Fruit fly (Drosophila melanogaster): ENCODE results near the gene Smr.
A peak's percentile ranks its signal among the peaks of the same experiment; 100 is the strongest.

Smr gene

DNA sequence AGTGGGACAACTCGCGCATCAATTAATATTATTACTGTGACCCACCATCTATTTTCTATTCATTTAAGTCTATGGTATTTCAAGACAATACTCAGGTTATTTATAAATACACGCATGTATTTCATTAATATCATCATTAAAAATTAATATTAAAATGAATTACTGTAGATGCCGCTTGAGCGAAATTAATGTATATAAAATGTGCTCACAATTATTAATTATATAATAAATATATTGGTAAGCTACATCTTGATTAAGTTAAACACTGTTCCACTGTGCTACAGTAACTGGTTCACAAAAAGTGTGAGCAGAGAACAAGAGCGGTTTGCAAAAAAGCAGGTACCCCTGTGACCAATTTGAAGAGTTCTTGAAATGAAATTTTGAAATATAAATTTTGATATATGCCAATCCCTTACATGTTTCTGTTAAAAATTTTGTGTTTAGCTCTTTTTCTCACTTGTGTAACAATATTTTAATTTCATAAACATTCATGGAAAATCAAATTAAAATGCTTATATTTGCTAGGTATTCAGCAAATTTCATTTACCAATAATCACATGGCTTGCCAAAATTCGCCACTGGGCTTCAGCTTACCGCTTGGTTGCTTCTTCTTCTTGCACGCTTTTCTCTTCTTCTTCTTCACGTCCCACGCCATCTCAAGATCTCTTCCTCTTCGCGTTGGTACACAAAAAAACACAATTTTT lies 8.7 kb upstream of the Smr start (continued):
- TF ChIP-seq CG34376 (GFP tag; optimal IDR thresholded peaks at IDR 0.05), result peak; percentile 100
- peak; percentile 100 for TF ChIP-seq tio (GFP tag; optimal IDR thresholded peaks at IDR 0.05)
- no peak for TF ChIP-seq Trl (optimal IDR thresholded peaks at IDR 0.05)
- peak; percentile 100 for TF ChIP-seq Trl (GFP tag; optimal IDR thresholded peaks at IDR 0.05)
- TF ChIP-seq CG2199 (GFP tag; IDR thresholded peaks at IDR 0.05), result peak; percentile 98
- peak; percentile 99 for TF ChIP-seq jigr1 (GFP tag; IDR thresholded peaks at IDR 0.05)
- TF ChIP-seq wor (GFP tag; IDR thresholded peaks at IDR 0.05), result peak; percentile 100
- peak; percentile 98 for TF ChIP-seq CG10959 (GFP tag; IDR thresholded peaks at IDR 0.05)
- peak; percentile 100 for TF ChIP-seq Dek (tag; optimal IDR thresholded peaks at IDR 0.05)
- peak; percentile 100 for TF ChIP-seq CG9817 (tag; optimal IDR thresholded peaks at IDR 0.05)
- no peak for TF ChIP-seq prd (optimal IDR thresholded peaks at IDR 0.05)
- peak; percentile 99 for TF ChIP-seq prd (GFP tag; IDR thresholded peaks at IDR 0.05)
- TF ChIP-seq CG6654 (GFP tag; optimal IDR thresholded peaks at IDR 0.05), result peak; percentile 96
- no peak for TF ChIP-seq sc (optimal IDR thresholded peaks at IDR 0.05)
- TF ChIP-seq sc (GFP tag; optimal IDR thresholded peaks at IDR 0.05), result peak; percentile 100
- TF ChIP-seq CG42726 (GFP tag; IDR thresholded peaks at IDR 0.05; ENCODE audit: partially characterized antibody), result no peak
- TF ChIP-seq Nf-YC (tag; optimal IDR thresholded peaks at IDR 0.05), result peak; percentile 96
- TF ChIP-seq CG12219 (GFP tag; optimal IDR thresholded peaks at IDR 0.05), result peak; percentile 99
- peak; percentile 100 for TF ChIP-seq Fer1 (GFP tag; optimal IDR thresholded peaks at IDR 0.05)
- TF ChIP-seq CG7556 (GFP tag; optimal IDR thresholded peaks at IDR 0.05), result peak; percentile 100
- peak; percentile 57 for TF ChIP-seq Dp (GFP tag; optimal IDR thresholded peaks at IDR 0.05)
- no peak for TF ChIP-seq h (optimal IDR thresholded peaks at IDR 0.05)
- peak; percentile 97 for TF ChIP-seq trem (tag; optimal IDR thresholded peaks at IDR 0.05)
- TF ChIP-seq CG2116 (GFP tag; optimal IDR thresholded peaks at IDR 0.05), result peak; percentile 95
- TF ChIP-seq CG43689 (GFP tag; IDR thresholded peaks at IDR 0.05), result peak; percentile 100
- TF ChIP-seq CG1832 (GFP tag; optimal IDR thresholded peaks at IDR 0.05), result no peak
- TF ChIP-seq toy (GFP tag; IDR thresholded peaks at IDR 0.05), result peak; percentile 100
- peak; percentile 100 for TF ChIP-seq fu2 (GFP tag; optimal IDR thresholded peaks at IDR 0.05)
- peak; percentile 98 for TF ChIP-seq Gsc (GFP tag; IDR thresholded peaks at IDR 0.05)
- peak; percentile 96 for TF ChIP-seq CG3163 (GFP tag; optimal IDR thresholded peaks at IDR 0.05)
- TF ChIP-seq CG34224 (GFP tag; IDR thresholded peaks at IDR 0.05; ENCODE audit: partially characterized antibody), result no peak
- TF ChIP-seq pfk (GFP tag; optimal IDR thresholded peaks at IDR 0.05), result peak; percentile 80
- peak in 1 of 2 experiments; percentile 99 for TF ChIP-seq Eip74EF (GFP tag; optimal IDR thresholded peaks at IDR 0.05)
- peak; percentile 100 for TF ChIP-seq org-1 (GFP tag; optimal IDR thresholded peaks at IDR 0.05)
- peak; percentile 99 for TF ChIP-seq NC2α (GFP tag; optimal IDR thresholded peaks at IDR 0.05)
- peak; percentile 100 for TF ChIP-seq shn (GFP tag; optimal IDR thresholded peaks at IDR 0.05)
- no peak for TF ChIP-seq yki (optimal IDR thresholded peaks at IDR 0.05)
- peak; percentile 99 for TF ChIP-seq CG11093 (GFP tag; IDR thresholded peaks at IDR 0.05)
- peak; percentile 99 for TF ChIP-seq Blimp-1 (GFP tag; optimal IDR thresholded peaks at IDR 0.05)
- TF ChIP-seq CG18011 (GFP tag; optimal IDR thresholded peaks at IDR 0.05), result peak; percentile 94
- peak; percentile 100 for TF ChIP-seq cwo (GFP tag; optimal IDR thresholded peaks at IDR 0.05)
- peak; percentile 100 for TF ChIP-seq NfI (GFP tag; optimal IDR thresholded peaks at IDR 0.05)
- peak; percentile 100 for TF ChIP-seq CG16863 (GFP tag; optimal IDR thresholded peaks at IDR 0.05)
- TF ChIP-seq CG12299 (tag; optimal IDR thresholded peaks at IDR 0.05), result peak; percentile 100
- TF ChIP-seq CG13123 (GFP tag; optimal IDR thresholded peaks at IDR 0.05), result peak; percentile 98
- peak; percentile 100 for TF ChIP-seq luna (GFP tag; optimal IDR thresholded peaks at IDR 0.05)
- no peak for TF ChIP-seq ato (GFP tag; IDR thresholded peaks at IDR 0.05; ENCODE audit: partially characterized antibody)
- no peak; the same call in 1 of the 2 replicates for TF ChIP-seq bbx (GFP tag; IDR thresholded peaks at IDR 0.05; ENCODE audit: partially characterized antibody)
- TF ChIP-seq CG32532 (GFP tag; IDR thresholded peaks at IDR 0.05), result peak; percentile 100
- TF ChIP-seq Dip3 (GFP tag; optimal IDR thresholded peaks at IDR 0.05), result peak; percentile 100
